Worm (Caenorhabditis elegans) whole organism, L1 larva: ENCODE results near the gene str-46.

Source experiments
- F16B12.6 ChIP-seq: fragments of 150-350 bp; optimal IDR thresholded peaks from 2 replicates; lab custom pipeline; 2014; ENCODE audit warnings: missing biosample characterization, missing genetic modification characterization
- alr-1 ChIP-seq: fragments of 200-800 bp; sonication (Bioruptor generic); optimal IDR thresholded peaks from 2 replicates; lab custom pipeline; 2018; ENCODE audit warnings: borderline replicate concordance, mild to moderate bottlenecking, missing genetic modification characterization, missing compliant biosample characterization
- aly-2 ChIP-seq: fragments of 150-350 bp; optimal IDR thresholded peaks from 2 replicates; lab custom pipeline; 2014; ENCODE audit warnings: missing biosample characterization, missing genetic modification characterization
- blmp-1 ChIP-seq: fragments of 150-350 bp; optimal IDR thresholded peaks from 2 replicates; lab custom pipeline; 2014; ENCODE audit warnings: missing biosample characterization, missing genetic modification characterization
- ceh-63 ChIP-seq: fragments of 200-800 bp; sonication (Bioruptor generic); optimal IDR thresholded peaks from 2 replicates; lab custom pipeline; 2018; ENCODE audit warnings: mild to moderate bottlenecking, missing genetic modification characterization, missing compliant biosample characterization
- ceh-8 ChIP-seq: fragments of 200-800 bp; sonication (Bioruptor generic); optimal IDR thresholded peaks from 2 replicates; lab custom pipeline; 2018; ENCODE audit warnings: mild to moderate bottlenecking, missing genetic modification characterization, moderate library complexity, missing compliant biosample characterization
- ceh-82 ChIP-seq, 3 experiments: fragments of 150-350 bp in 1 of 3; sonication (generic microtip) in 2 of 3; optimal IDR thresholded peaks; 2 replicates each; lab custom pipeline; 2014 to 2017; ENCODE audit warnings: missing biosample characterization in 3 of 3, missing genetic modification characterization in 3 of 3
- ces-1 ChIP-seq: fragments of 150-350 bp; optimal IDR thresholded peaks from 2 replicates; lab custom pipeline; 2014; ENCODE audit warnings: missing biosample characterization, missing genetic modification reagents, missing genetic modification characterization
- dpl-1 ChIP-seq, 3 experiments: fragments of 150-350 bp in 2 of 3; sonication (generic microtip) in 1 of 3; optimal IDR thresholded peaks; 2 replicates each; lab custom pipeline; 2014 to 2017; ENCODE audit warnings: missing biosample characterization in 3 of 3, missing genetic modification characterization in 3 of 3, missing genetic modification reagents in 3 of 3
- efl-1 ChIP-seq, 4 experiments: fragments of 150-350 bp; optimal IDR thresholded peaks in 3 of 4; peaks in 1 of 4; 1 replicate in 1 of 4; 2 replicates in 3 of 4; lab custom pipeline; 2014; ENCODE audit warnings: missing biosample characterization in 2 of 4, missing genetic modification characterization in 2 of 4, missing genetic modification reagents in 2 of 4
- efl-3 ChIP-seq: fragments of 200-800 bp; sonication (Bioruptor generic); optimal IDR thresholded peaks from 2 replicates; lab custom pipeline; 2018; ENCODE audit warnings: mild to moderate bottlenecking, missing genetic modification characterization, missing compliant biosample characterization
- egl-13 ChIP-seq: sonication (generic microtip); optimal IDR thresholded peaks from 2 replicates; lab custom pipeline; 2016; ENCODE audit warnings: missing genotype, missing genetic modification reagents, missing genetic modification characterization, missing compliant biosample characterization
- egl-27 ChIP-seq, 2 experiments: fragments of 150-350 bp in 1 of 2; sonication (generic microtip); optimal IDR thresholded peaks; 3 replicates each; lab custom pipeline; 2017 to 2018; ENCODE audit warnings: missing biosample characterization in 2 of 2, missing genetic modification characterization in 2 of 2, missing genetic modification reagents in 2 of 2
- elt-2 ChIP-seq: sonication (generic microtip); optimal IDR thresholded peaks from 2 replicates; lab custom pipeline; 2016; ENCODE audit warnings: missing genetic modification characterization, mild to moderate bottlenecking, inconsistent platforms, missing compliant biosample characterization, missing genetic modification reagents
- elt-3 ChIP-seq, 6 experiments: fragments of 150-350 bp in 1 of 6; sonication (generic microtip); optimal IDR thresholded peaks; 2 replicates each; lab custom pipeline; 2017 to 2018; ENCODE audit warnings: missing biosample characterization in 6 of 6, missing genetic modification characterization in 6 of 6, inconsistent platforms in 1 of 6
- ets-5 ChIP-seq: fragments of 200-800 bp; sonication (Bioruptor generic); IDR thresholded peaks from 2 replicates; pipeline ENCODE4 v1.3.6; 2022; ENCODE audit warnings: missing genetic modification characterization, missing compliant biosample characterization
- fkh-4 ChIP-seq: sonication (generic microtip); optimal IDR thresholded peaks from 2 replicates; lab custom pipeline; 2016; ENCODE audit warnings: missing compliant biosample characterization, missing genetic modification characterization, borderline replicate concordance
- fkh-8 ChIP-seq: sonication (generic microtip); optimal IDR thresholded peaks from 2 replicates; lab custom pipeline; 2016; ENCODE audit warnings: mild to moderate bottlenecking, missing genetic modification characterization, missing compliant biosample characterization
- fos-1 ChIP-seq: fragments of 150-350 bp; optimal IDR thresholded peaks from 2 replicates; lab custom pipeline; 2014; ENCODE audit warnings: missing biosample characterization, missing genetic modification characterization
- hlh-17 ChIP-seq: fragments of 200-800 bp; sonication (Bioruptor generic); optimal IDR thresholded peaks from 2 replicates; lab custom pipeline; 2018; ENCODE audit warnings: missing genetic modification characterization, mild to moderate bottlenecking, missing compliant biosample characterization, moderate library complexity, borderline replicate concordance
- hlh-4 ChIP-seq: sonication (generic microtip); optimal IDR thresholded peaks from 2 replicates; lab custom pipeline; 2016; ENCODE audit warnings: mild to moderate bottlenecking, missing genetic modification characterization, missing compliant biosample characterization
- hpl-2 ChIP-seq: fragments of 150-350 bp; optimal IDR thresholded peaks from 2 replicates; lab custom pipeline; 2014; ENCODE audit warnings: missing biosample characterization, missing genetic modification reagents, missing genetic modification characterization
- irx-1 ChIP-seq: sonication (generic microtip); optimal IDR thresholded peaks from 2 replicates; lab custom pipeline; 2016; ENCODE audit warnings: missing genetic modification characterization, missing compliant biosample characterization
- jun-1 ChIP-seq: fragments of 150-350 bp; optimal IDR thresholded peaks from 2 replicates; lab custom pipeline; 2014; ENCODE audit warnings: missing biosample characterization, missing genetic modification reagents, missing genetic modification characterization
- mdl-1 ChIP-seq, 2 experiments: fragments of 150-350 bp; optimal IDR thresholded peaks; 2 replicates each; lab custom pipeline; 2014 to 2017; ENCODE audit warnings: missing biosample characterization in 2 of 2, missing genetic modification characterization in 2 of 2, inconsistent platforms in 1 of 2
- nhr-12 ChIP-seq: sonication (generic microtip); optimal IDR thresholded peaks from 2 replicates; lab custom pipeline; 2017; ENCODE audit warnings: missing biosample characterization, missing genetic modification characterization
- nhr-47 ChIP-seq: sonication (generic microtip); optimal IDR thresholded peaks from 2 replicates; lab custom pipeline; 2016; ENCODE audit warnings: mild to moderate bottlenecking, missing genetic modification characterization, moderate library complexity, missing compliant biosample characterization
- nhr-85 ChIP-seq: sonication (generic microtip); peaks from one replicate; lab custom pipeline; 2016; ENCODE audit warnings: missing genetic modification characterization, inconsistent platforms, missing compliant biosample characterization
- pax-3 ChIP-seq: fragments of 200-800 bp; sonication (Bioruptor generic); optimal IDR thresholded peaks from 2 replicates; lab custom pipeline; 2018; ENCODE audit warnings: mild to moderate bottlenecking, missing genetic modification characterization, moderate library complexity, missing compliant biosample characterization
- rnt-1 ChIP-seq: sonication (generic microtip); optimal IDR thresholded peaks from 2 replicates; lab custom pipeline; 2016; ENCODE audit warnings: mild to moderate bottlenecking, missing genetic modification characterization, moderate library complexity, missing compliant biosample characterization
- skn-1 ChIP-seq: fragments of 150-350 bp; optimal IDR thresholded peaks from 2 replicates; lab custom pipeline; 2014; ENCODE audit warnings: missing biosample characterization, missing genetic modification characterization
- snpc-4 ChIP-seq: fragments of 150-350 bp; optimal IDR thresholded peaks from 2 replicates; lab custom pipeline; 2014; ENCODE audit warnings: missing biosample characterization, missing genetic modification characterization
- sup-37 ChIP-seq: fragments of 200-800 bp; sonication (Bioruptor generic); optimal IDR thresholded peaks from 2 replicates; lab custom pipeline; 2018; ENCODE audit warnings: mild to moderate bottlenecking, missing genetic modification characterization, missing compliant biosample characterization
- tbx-2 ChIP-seq: sonication (generic microtip); optimal IDR thresholded peaks from 2 replicates; lab custom pipeline; 2016; ENCODE audit warnings: missing genetic modification characterization, missing compliant biosample characterization
- unc-130 ChIP-seq: fragments of 150-350 bp; optimal IDR thresholded peaks from 2 replicates; lab custom pipeline; 2017; ENCODE audit warnings: missing biosample characterization, missing genetic modification characterization, inconsistent platforms
- unc-30 ChIP-seq: sonication (generic microtip); optimal IDR thresholded peaks from 2 replicates; lab custom pipeline; 2017; ENCODE audit warnings: missing biosample characterization, missing genetic modification characterization
- unc-62 ChIP-seq: fragments of 150-350 bp; optimal IDR thresholded peaks from 2 replicates; lab custom pipeline; 2014; ENCODE audit warnings: missing biosample characterization, missing genetic modification reagents, missing genetic modification characterization
- unc-86 ChIP-seq: sonication (generic microtip); optimal IDR thresholded peaks from 2 replicates; lab custom pipeline; 2016; ENCODE audit warnings: missing genetic modification characterization, missing compliant biosample characterization
- unc-98 ChIP-seq: fragments of 200-800 bp; sonication (Bioruptor generic); IDR thresholded peaks from 2 replicates; pipeline ENCODE4 v1.3.6; 2022; ENCODE audit warnings: missing genetic modification characterization, missing compliant biosample characterization
- vab-15 ChIP-seq: sonication (generic microtip); optimal IDR thresholded peaks from 2 replicates; lab custom pipeline; 2017; ENCODE audit warnings: missing genotype, mild to moderate bottlenecking, missing genetic modification characterization, missing compliant biosample characterization
- zag-1 ChIP-seq: fragments of 150-350 bp; optimal IDR thresholded peaks from 2 replicates; lab custom pipeline; 2014; ENCODE audit warnings: missing biosample characterization, missing genetic modification characterization
- zip-4 ChIP-seq: fragments of 200-800 bp; sonication (Bioruptor generic); optimal IDR thresholded peaks from 2 replicates; lab custom pipeline; 2018; ENCODE audit warnings: mild to moderate bottlenecking, missing genetic modification characterization, moderate library complexity, missing compliant biosample characterization
- ztf-11 ChIP-seq, 2 experiments: sonication (generic microtip); optimal IDR thresholded peaks; 2 replicates each; lab custom pipeline; 2016 to 2017; ENCODE audit warnings: missing genetic modification characterization in 2 of 2, missing biosample characterization in 1 of 2, missing compliant biosample characterization in 1 of 2
- ztf-4 ChIP-seq: fragments of 150-350 bp; optimal IDR thresholded peaks from 2 replicates; lab custom pipeline; 2014; ENCODE audit warnings: missing biosample characterization, missing genetic modification characterization

The str-46 gene

DNA sequence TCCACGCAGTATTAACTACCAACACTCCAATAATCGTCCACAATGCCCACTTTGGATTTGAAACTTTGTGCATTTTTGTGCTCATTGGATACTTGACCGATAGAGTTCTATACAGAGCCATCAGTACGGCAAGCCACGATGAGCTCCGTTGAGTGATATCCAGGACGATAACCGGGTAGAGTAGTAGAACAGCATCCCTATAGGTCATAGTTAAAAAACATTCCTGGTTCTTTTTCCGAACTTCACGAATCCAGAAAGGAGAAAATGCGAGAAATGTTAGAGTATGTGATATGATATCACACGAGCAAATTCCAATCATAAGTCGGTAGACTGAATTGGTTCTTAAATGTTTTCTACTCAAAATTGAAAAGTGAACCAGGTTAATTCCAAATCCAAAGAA, 11.5 kb downstream of the str-46 start:
- TF ChIP-seq zip-4 (no peak), ceh-8 (GFP tag; lab: Kevin White, UChicago) (no peak), snpc-4 (tag; lab: Kevin White, UChicago) (no peak), ztf-11 (tag; optimal IDR thresholded peaks at IDR 0.05; lab: Kevin White, UChicago) (no peak), efl-3 (no peak), ceh-63 (GFP tag; lab: Kevin White, UChicago) (no peak), sup-37 (GFP tag; lab: Kevin White, UChicago) (no peak), dpl-1 (GFP tag; optimal IDR thresholded peaks at IDR 0.05; lab: Kevin White, UChicago) (no peak), hpl-2 (GFP tag; lab: Kevin White, UChicago) (no peak), efl-1 (optimal IDR thresholded peaks at IDR 0.05; lab: Kevin White, UChicago) (no peak), efl-1 (GFP tag; optimal IDR thresholded peaks at IDR 0.05 in 1 of 2; lab: Kevin White, UChicago) (no peak), ets-5 (no peak), mdl-1 (tag; optimal IDR thresholded peaks at IDR 0.05; lab: Kevin White, UChicago) (no peak), pax-3 (tag; lab: Kevin White, UChicago) (no peak), rnt-1 (tag; lab: Kevin White, UChicago) (no peak), hlh-17 (GFP tag; lab: Kevin White, UChicago) (no peak), ztf-4 (tag; lab: Kevin White, UChicago) (no peak), elt-3 (tag; optimal IDR thresholded peaks at IDR 0.05; lab: Kevin White, UChicago) (no peak), elt-2 (tag; lab: Kevin White, UChicago) (no peak)

DNA sequence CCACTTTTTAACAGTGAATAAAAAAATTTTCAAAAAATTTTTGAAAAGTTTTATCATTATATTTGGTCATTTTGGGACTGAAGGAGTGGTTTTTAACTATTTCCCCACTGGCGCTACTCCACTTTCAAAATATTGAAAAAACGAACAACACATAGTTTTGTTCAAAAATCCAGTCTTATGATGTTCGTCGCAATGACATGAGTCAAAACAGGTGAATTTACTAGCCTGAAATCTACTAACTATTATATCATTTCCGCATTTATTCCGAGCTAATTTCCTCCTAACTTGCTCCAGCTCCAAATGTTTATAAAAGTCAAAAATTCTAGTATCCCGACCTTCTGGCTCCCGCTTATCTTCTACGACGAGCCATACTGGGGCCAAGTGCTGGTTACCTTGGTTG, 15.4 kb downstream of the str-46 start, which contains the start of gene sre-24:
sre-24 (plus strand) TSS at position 301 of the 400 bp plus-strand sequence.
- TF ChIP-seq vab-15 (tag; lab: Kevin White, UChicago) = no peak
- TF ChIP-seq, all 84 proteins: peak for 0

DNA sequence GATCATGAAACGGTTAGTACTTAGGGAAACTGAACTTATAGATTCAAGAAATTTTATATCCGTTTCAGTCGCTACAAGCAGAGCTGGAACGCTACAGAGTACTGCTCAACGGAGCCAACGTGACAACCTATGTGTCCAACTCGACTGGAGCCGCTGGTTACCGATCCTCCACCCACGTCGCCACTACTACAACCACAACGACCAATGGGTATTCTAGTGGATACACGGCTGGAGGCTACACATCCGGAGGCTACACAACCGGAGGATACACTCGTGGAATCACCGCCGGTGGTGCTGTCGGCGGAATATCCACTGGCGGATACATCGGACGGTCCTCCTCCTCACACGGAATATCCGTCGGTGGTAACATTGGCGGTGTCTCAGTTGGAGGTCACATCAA, 16.7 kb downstream of the str-46 start:
- TF ChIP-seq hlh-4 (tag; lab: Kevin White, UChicago) = no peak
- no peak for TF ChIP-seq jun-1 (tag; lab: Kevin White, UChicago)
- no peak for TF ChIP-seq unc-30 (tag; lab: Kevin White, UChicago)
- TF ChIP-seq zag-1 = no peak
- no peak for TF ChIP-seq egl-13
- no peak for TF ChIP-seq ets-5
- no peak for TF ChIP-seq fkh-4
- no peak for TF ChIP-seq nhr-47
- no peak for TF ChIP-seq F16B12.6 (tag; lab: Kevin White, UChicago)
- TF ChIP-seq blmp-1 (tag; lab: Kevin White, UChicago) = no peak
- no peak for TF ChIP-seq unc-86
- TF ChIP-seq tbx-2 = no peak
- no peak for TF ChIP-seq nhr-12 (tag; lab: Kevin White, UChicago)
- no peak for TF ChIP-seq egl-27 (tag; optimal IDR thresholded peaks at IDR 0.05; lab: Kevin White, UChicago)
- no peak for TF ChIP-seq fos-1 (tag; lab: Kevin White, UChicago)
- no peak for TF ChIP-seq skn-1
- no peak for TF ChIP-seq alr-1

DNA sequence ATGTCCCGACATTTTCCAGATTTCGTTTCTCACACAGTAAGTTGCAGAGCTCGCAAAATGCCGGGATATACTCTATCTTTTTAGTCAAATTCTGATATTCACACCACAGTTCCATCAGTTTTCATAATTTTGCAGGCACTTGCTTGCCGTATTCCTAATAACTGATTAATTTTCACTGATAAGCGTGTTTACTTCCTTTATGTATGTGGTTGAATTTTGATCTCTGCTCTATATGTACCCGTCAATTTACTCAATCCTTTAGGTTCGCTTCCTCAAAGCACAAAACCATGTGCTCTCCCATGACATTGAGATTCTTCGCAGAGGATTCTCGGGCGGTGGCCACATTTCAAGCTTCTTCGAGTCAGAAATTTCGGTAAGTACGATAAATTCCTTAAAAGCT, 18.2 kb downstream of the str-46 start:
- TF ChIP-seq zip-4 (no peak), ceh-82 (tag; optimal IDR thresholded peaks at IDR 0.05; lab: Kevin White, UChicago) (no peak), irx-1 (tag; lab: Kevin White, UChicago) (no peak), unc-130 (tag; lab: Kevin White, UChicago) (no peak), fkh-8 (no peak), unc-98 (no peak), aly-2 (no peak), efl-3 (no peak), tbx-2 (no peak), unc-62 (no peak), nhr-85 (tag; lab: Kevin White, UChicago) (no peak), ces-1 (GFP tag; lab: Kevin White, UChicago) (no peak)
- TF ChIP-seq, all 84 proteins: peak for 0
